Worm (Caenorhabditis elegans) whole organism, L2 larva: Measurements from ENCODE around the gene fbxa-75.

ENCODE experiments used
- ZK546.5 ChIP-seq: sonication (generic microtip); optimal IDR thresholded peaks from 2 replicates; lab custom pipeline; 2017; ENCODE audit warnings: missing biosample characterization, missing genetic modification characterization
- ceh-82 ChIP-seq: fragments of 150-350 bp; optimal IDR thresholded peaks from 2 replicates; lab custom pipeline; 2014; ENCODE audit warnings: missing biosample characterization, missing genetic modification characterization
- egl-27 ChIP-seq: sonication (generic microtip); optimal IDR thresholded peaks from 3 replicates; lab custom pipeline; 2017; ENCODE audit warnings: missing biosample characterization, missing genetic modification reagents, missing genetic modification characterization
- nhr-12 ChIP-seq: fragments of 150-350 bp; optimal IDR thresholded peaks from 2 replicates; lab custom pipeline; 2014; ENCODE audit warnings: missing biosample characterization, missing genetic modification characterization
- nhr-237 ChIP-seq: fragments of 150-350 bp; optimal IDR thresholded peaks from 2 replicates; lab custom pipeline; 2014; ENCODE audit warnings: missing biosample characterization, missing genetic modification characterization
- nhr-6 ChIP-seq: fragments of 150-350 bp; optimal IDR thresholded peaks from 2 replicates; lab custom pipeline; 2014; ENCODE audit warnings: missing biosample characterization, missing genetic modification characterization
- snpc-4 ChIP-seq: fragments of 150-350 bp; optimal IDR thresholded peaks from 2 replicates; lab custom pipeline; 2014; ENCODE audit warnings: missing biosample characterization, missing genetic modification characterization
- zag-1 ChIP-seq: fragments of 150-350 bp; optimal IDR thresholded peaks from 2 replicates; lab custom pipeline; 2014; ENCODE audit warnings: missing biosample characterization, missing genetic modification characterization

DNA sequence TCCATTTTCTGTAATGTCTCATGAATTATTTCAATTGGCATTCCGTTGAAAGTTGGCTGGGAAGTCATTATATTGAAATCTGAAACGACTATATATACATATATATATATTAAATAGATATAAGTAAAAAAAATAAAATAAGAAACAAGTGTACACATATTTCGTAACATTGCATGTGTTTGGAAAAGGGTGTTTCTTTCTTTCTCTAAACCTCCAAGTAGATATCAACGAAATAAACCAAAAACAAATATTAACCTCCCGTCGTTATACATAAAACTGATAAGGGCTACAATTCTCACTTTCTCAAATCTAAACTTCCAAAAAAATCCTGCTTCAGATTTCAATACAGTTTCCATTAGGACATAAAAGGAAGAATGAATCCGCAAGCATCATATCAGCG lies 4.7 kb downstream of the fbxa-75 start, which contains the start of gene fbxa-79:
- TF ChIP-seq nhr-237 (tag; lab: Kevin White, UChicago): no peak
- no peak for TF ChIP-seq snpc-4 (tag; lab: Kevin White, UChicago)
- no peak for TF ChIP-seq nhr-6 (tag; lab: Kevin White, UChicago)
- TF ChIP-seq ceh-82 (tag; lab: Kevin White, UChicago): no peak
- TF ChIP-seq zag-1: no peak
- TF ChIP-seq egl-27: no peak
- TF ChIP-seq ZK546.5 (tag; lab: Kevin White, UChicago): no peak
- no peak for TF ChIP-seq nhr-12 (tag; lab: Kevin White, UChicago)
